Worm (Caenorhabditis elegans) whole organism, late embryonic: ENCODE data around the gene F53E10.6.

Experiments
- C08G9.2 ChIP-seq: sonication (generic microtip); optimal IDR thresholded peaks from 2 replicates; lab custom pipeline; 2016; ENCODE audit warnings: mild to moderate bottlenecking, missing genetic modification characterization, moderate library complexity, missing compliant biosample characterization
- C38D4.7 ChIP-seq: fragments of 200-800 bp; sonication (Bioruptor generic); optimal IDR thresholded peaks from 2 replicates; lab custom pipeline; 2018; ENCODE audit warnings: mild to moderate bottlenecking, missing genetic modification characterization, moderate library complexity, missing compliant biosample characterization
- K09A11.1 ChIP-seq: sonication (generic microtip); optimal IDR thresholded peaks from 2 replicates; lab custom pipeline; 2017; ENCODE audit warnings: antibody characterized with exemption, mild to moderate bottlenecking, missing genetic modification characterization, missing compliant biosample characterization; ENCODE audit not compliant: insufficient read depth
- ama-1 ChIP-seq: fragments of 150-350 bp; optimal IDR thresholded peaks from 2 replicates; lab custom pipeline; 2014
- ceh-19 ChIP-seq: fragments of 200-800 bp; sonication (Bioruptor generic); optimal IDR thresholded peaks from 2 replicates; lab custom pipeline; 2018; ENCODE audit warnings: mild to moderate bottlenecking, missing genetic modification characterization, missing compliant biosample characterization
- ceh-22 ChIP-seq: sonication (generic microtip); optimal IDR thresholded peaks from 2 replicates; lab custom pipeline; 2017; ENCODE audit warnings: missing biosample characterization, missing genetic modification characterization
- ceh-30 ChIP-seq: fragments of 150-350 bp; optimal IDR thresholded peaks from 2 replicates; lab custom pipeline; 2014; ENCODE audit warnings: missing biosample characterization, missing genetic modification characterization
- ceh-31 ChIP-seq: sonication (generic microtip); optimal IDR thresholded peaks from 2 replicates; lab custom pipeline; 2016; ENCODE audit warnings: missing genetic modification characterization, missing compliant biosample characterization
- ceh-34 ChIP-seq: sonication (generic microtip); optimal IDR thresholded peaks from 2 replicates; lab custom pipeline; 2016; ENCODE audit warnings: mild to moderate bottlenecking, missing genetic modification characterization, missing compliant biosample characterization
- ceh-45 ChIP-seq: fragments of 200-800 bp; sonication (Bioruptor generic); IDR thresholded peaks from 2 replicates; pipeline ENCODE4 v1.3.6; 2022; ENCODE audit warnings: missing genetic modification reagents, missing genetic modification characterization, missing compliant biosample characterization
- ceh-48 ChIP-seq: sonication (generic microtip); optimal IDR thresholded peaks from 2 replicates; lab custom pipeline; 2016; ENCODE audit warnings: missing genetic modification characterization, inconsistent platforms, missing compliant biosample characterization
- ceh-9 ChIP-seq: sonication (generic microtip); optimal IDR thresholded peaks from 2 replicates; lab custom pipeline; 2016; ENCODE audit warnings: mild to moderate bottlenecking, missing genetic modification characterization, inconsistent platforms, missing compliant biosample characterization
- che-1 ChIP-seq: sonication (generic microtip); optimal IDR thresholded peaks from 2 replicates; lab custom pipeline; 2016; ENCODE audit warnings: mild to moderate bottlenecking, missing genetic modification characterization, missing compliant biosample characterization
- dve-1 ChIP-seq: sonication (generic microtip); optimal IDR thresholded peaks from 2 replicates; lab custom pipeline; 2017; ENCODE audit warnings: antibody characterized with exemption, mild to moderate bottlenecking, missing genetic modification characterization, missing compliant biosample characterization
- elt-2 ChIP-seq: sonication (generic microtip); optimal IDR thresholded peaks from 2 replicates; lab custom pipeline; 2016; ENCODE audit warnings: missing genetic modification reagents, missing genetic modification characterization, missing compliant biosample characterization
- elt-4 ChIP-seq: sonication (generic microtip); optimal IDR thresholded peaks from 2 replicates; lab custom pipeline; 2016; ENCODE audit warnings: missing genetic modification characterization, missing compliant biosample characterization
- ets-4 ChIP-seq: sonication (generic microtip); optimal IDR thresholded peaks from 2 replicates; lab custom pipeline; 2016; ENCODE audit warnings: missing genetic modification characterization, missing compliant biosample characterization
- fkh-6 ChIP-seq: sonication (generic microtip); optimal IDR thresholded peaks from 2 replicates; lab custom pipeline; 2016; ENCODE audit warnings: missing genetic modification characterization, missing compliant biosample characterization
- gmeb-2 ChIP-seq: sonication (generic microtip); optimal IDR thresholded peaks from 2 replicates; lab custom pipeline; 2016; ENCODE audit warnings: missing genetic modification characterization, inconsistent platforms, missing compliant biosample characterization
- hlh-13 ChIP-seq: fragments of 200-800 bp; sonication (Bioruptor generic); optimal IDR thresholded peaks from 2 replicates; lab custom pipeline; 2018; ENCODE audit warnings: mild to moderate bottlenecking, missing genetic modification characterization, missing compliant biosample characterization
- hlh-15 ChIP-seq: sonication (generic microtip); optimal IDR thresholded peaks from 2 replicates; lab custom pipeline; 2016; ENCODE audit warnings: missing genetic modification characterization, missing compliant biosample characterization
- hlh-30 ChIP-seq: sonication (generic microtip); optimal IDR thresholded peaks from 2 replicates; lab custom pipeline; 2017; ENCODE audit warnings: antibody characterized with exemption, missing genetic modification characterization, missing compliant biosample characterization; ENCODE audit not compliant: insufficient read depth
- hlh-8 ChIP-seq: sonication (generic microtip); optimal IDR thresholded peaks from 2 replicates; lab custom pipeline; 2016; ENCODE audit warnings: missing genotype, missing genetic modification characterization, missing compliant biosample characterization
- nfya-1 ChIP-seq: sonication (generic microtip); optimal IDR thresholded peaks from 2 replicates; lab custom pipeline; 2017; ENCODE audit warnings: missing genetic modification characterization, mild to moderate bottlenecking, missing compliant biosample characterization, antibody characterized with exemption, moderate library complexity
- nhr-232 ChIP-seq: sonication (generic microtip); optimal IDR thresholded peaks from 2 replicates; lab custom pipeline; 2016; ENCODE audit warnings: missing genetic modification characterization, missing compliant biosample characterization
- npax-4 ChIP-seq: sonication (generic microtip); optimal IDR thresholded peaks from 2 replicates; lab custom pipeline; 2016; ENCODE audit warnings: missing genetic modification characterization, missing compliant biosample characterization
- pat-9 ChIP-seq: fragments of 200-800 bp; sonication (Bioruptor generic); optimal IDR thresholded peaks from 2 replicates; lab custom pipeline; 2018; ENCODE audit warnings: mild to moderate bottlenecking, missing genetic modification characterization, moderate library complexity, missing compliant biosample characterization
- pax-1 ChIP-seq: fragments of 150-350 bp; optimal IDR thresholded peaks from 2 replicates; lab custom pipeline; 2014; ENCODE audit warnings: missing biosample characterization, missing genetic modification characterization
- pha-2 ChIP-seq: sonication (generic microtip); optimal IDR thresholded peaks from 2 replicates; lab custom pipeline; 2017; ENCODE audit warnings: mild to moderate bottlenecking, missing genetic modification characterization, missing compliant biosample characterization
- pros-1 ChIP-seq: fragments of 150-350 bp; optimal IDR thresholded peaks from 2 replicates; lab custom pipeline; 2014; ENCODE audit warnings: missing biosample characterization, missing genetic modification reagents, missing genetic modification characterization
- rnt-1 ChIP-seq: sonication (generic microtip); optimal IDR thresholded peaks from 2 replicates; lab custom pipeline; 2016; ENCODE audit warnings: missing genetic modification characterization, missing compliant biosample characterization
- sdc-2 ChIP-seq: sonication (generic microtip); optimal IDR thresholded peaks from 2 replicates; lab custom pipeline; 2016; ENCODE audit warnings: missing genotype, missing genetic modification characterization, missing compliant biosample characterization
- sox-2 ChIP-seq: fragments of 200-800 bp; sonication (Bioruptor generic); IDR thresholded peaks from 2 replicates; pipeline ENCODE4 v1.3.6; 2022; ENCODE audit warnings: missing genetic modification reagents, missing genetic modification characterization, missing compliant biosample characterization
- syd-9 ChIP-seq: sonication (generic microtip); optimal IDR thresholded peaks from 2 replicates; lab custom pipeline; 2016; ENCODE audit warnings: mild to moderate bottlenecking, missing genetic modification characterization, moderate library complexity, missing compliant biosample characterization
- tbx-7 ChIP-seq: sonication (generic microtip); optimal IDR thresholded peaks from 2 replicates; lab custom pipeline; 2016; ENCODE audit warnings: missing genotype, missing genetic modification characterization, missing compliant biosample characterization
- unc-3 ChIP-seq, 2 experiments: fragments of 200-800 bp in 1 of 2; sonication (Bioruptor generic) in 1 of 2; sonication (generic microtip) in 1 of 2; conservative IDR thresholded peaks in 1 of 2; optimal IDR thresholded peaks in 1 of 2; 2 replicates each; pipeline versions ENCODE4 v1.3.6 to Lab custom; 2016 to 2022; ENCODE audit warnings: missing compliant biosample characterization in 2 of 2, missing genetic modification characterization in 2 of 2, missing genetic modification reagents in 1 of 2
- unc-55 ChIP-seq: sonication (generic microtip); optimal IDR thresholded peaks from 2 replicates; lab custom pipeline; 2017; ENCODE audit warnings: missing biosample characterization, missing genetic modification reagents, missing genetic modification characterization
- unc-86 ChIP-seq: sonication (generic microtip); optimal IDR thresholded peaks from 2 replicates; lab custom pipeline; 2016; ENCODE audit warnings: missing genetic modification characterization, missing compliant biosample characterization
- zip-5 ChIP-seq: sonication (generic microtip); optimal IDR thresholded peaks from 2 replicates; lab custom pipeline; 2016; ENCODE audit warnings: missing genetic modification characterization, missing compliant biosample characterization

Gene F53E10.6

ce11 chrV:2603056-2603455 is at the start of gene F53E10.6 (continued):
- TF ChIP-seq ceh-34 = peak; percentile 28
- peak; percentile 2 for TF ChIP-seq npax-4 (tag; lab: Kevin White, UChicago)
- TF ChIP-seq fkh-6 = no peak
- no peak for TF ChIP-seq gmeb-2 (tag; lab: Kevin White, UChicago)
- no peak for TF ChIP-seq K09A11.1 (tag; lab: Kevin White, UChicago)
- no peak for TF ChIP-seq ceh-30 (tag; lab: Kevin White, UChicago)
- no peak for TF ChIP-seq ceh-22
- no peak for TF ChIP-seq sdc-2 (tag; lab: Kevin White, UChicago)
- no peak for TF ChIP-seq pat-9 (tag; lab: Kevin White, UChicago)
- no peak for TF ChIP-seq hlh-30 (tag; lab: Kevin White, UChicago)
- no peak for TF ChIP-seq syd-9 (tag; lab: Kevin White, UChicago)
- peak; percentile 76 for TF ChIP-seq ets-4
- no peak for TF ChIP-seq C38D4.7 (GFP tag; lab: Kevin White, UChicago)
- no peak for TF ChIP-seq che-1 (tag; lab: Kevin White, UChicago)
- no peak for TF ChIP-seq pax-1 (tag; lab: Kevin White, UChicago)
- TF ChIP-seq, all 69 proteins: peak for 16

- TF ChIP-seq unc-55 (GFP tag; lab: Kevin White, UChicago) (no peak), unc-3 (GFP tag; conservative IDR thresholded peaks at IDR 0.05; lab: Robert Waterston, UW) (no peak), unc-3 (tag; optimal IDR thresholded peaks at IDR 0.05; lab: Kevin White, UChicago) (no peak), pha-2 (tag; lab: Kevin White, UChicago) (no peak), elt-2 (no peak), zip-5 (tag; lab: Kevin White, UChicago) (no peak), gmeb-2 (tag; lab: Kevin White, UChicago) (no peak), pat-9 (tag; lab: Kevin White, UChicago) (no peak), ceh-19 (GFP tag; lab: Kevin White, UChicago) (no peak), ceh-9 (tag; lab: Kevin White, UChicago) (no peak), pax-1 (tag; lab: Kevin White, UChicago) (no peak), ceh-45 (GFP tag; lab: Robert Waterston, UW) (no peak), npax-4 (tag; lab: Kevin White, UChicago) (no peak), pros-1 (no peak), tbx-7 (tag; lab: Kevin White, UChicago) (no peak), che-1 (tag; lab: Kevin White, UChicago) (no peak), ceh-31 (no peak), ceh-48 (tag; lab: Kevin White, UChicago) (no peak), C08G9.2 (tag; lab: Kevin White, UChicago) (no peak), ama-1 (lab: Kevin White, UChicago) (no peak), hlh-15 (tag; lab: Kevin White, UChicago) (no peak)
Measured at ce11 chrV:2650980-2651379, 48.1 kb upstream of the F53E10.6 start.

ce11 chrV:2647222-2647796 is 44.4 kb upstream of the F53E10.6 start:
- TF ChIP-seq K09A11.1 (tag; lab: Kevin White, UChicago) (no peak), hlh-13 (no peak), pax-1 (tag; lab: Kevin White, UChicago) (no peak), C08G9.2 (tag; lab: Kevin White, UChicago) (no peak), nfya-1 (peak; percentile 79), pha-2 (tag; lab: Kevin White, UChicago) (no peak), nhr-232 (tag; lab: Kevin White, UChicago) (no peak), tbx-7 (tag; lab: Kevin White, UChicago) (no peak)
- TF ChIP-seq, all 69 proteins: peak for 1

- TF ChIP-seq hlh-8 (tag; lab: Kevin White, UChicago) (no peak), pat-9 (tag; lab: Kevin White, UChicago) (no peak), sdc-2 (tag; lab: Kevin White, UChicago) (no peak), tbx-7 (tag; lab: Kevin White, UChicago) (no peak), syd-9 (tag; lab: Kevin White, UChicago) (no peak), ets-4 (no peak), sox-2 (GFP tag; lab: Robert Waterston, UW) (no peak), nhr-232 (tag; lab: Kevin White, UChicago) (no peak), unc-86 (tag; lab: Kevin White, UChicago) (no peak), rnt-1 (tag; lab: Kevin White, UChicago) (no peak), npax-4 (tag; lab: Kevin White, UChicago) (no peak), elt-4 (no peak), pros-1 (no peak), dve-1 (tag; lab: Kevin White, UChicago) (no peak), unc-3 (GFP tag; conservative IDR thresholded peaks at IDR 0.05; lab: Robert Waterston, UW) (no peak), unc-3 (tag; optimal IDR thresholded peaks at IDR 0.05; lab: Kevin White, UChicago) (no peak)
Measured at ce11 chrV:2646067-2646466, 43.2 kb upstream of the F53E10.6 start.
